Worm (Caenorhabditis elegans) whole organism, L4 larva: ENCODE data around the gene ttr-5.

Experiments
- D1046.2 ChIP-seq: fragments of 200-800 bp; sonication (Bioruptor generic); IDR thresholded peaks from 2 replicates; pipeline ENCODE4 v1.3.6; 2022; ENCODE audit warnings: missing genetic modification characterization, missing compliant biosample characterization
- F26F4.8 ChIP-seq: fragments of 200-800 bp; sonication (Bioruptor generic); conservative IDR thresholded peaks from 2 replicates; pipeline ENCODE4 v1.3.6; 2022; ENCODE audit warnings: missing genetic modification characterization, missing compliant biosample characterization
- F37D6.2 ChIP-seq: sonication (generic microtip); optimal IDR thresholded peaks from 2 replicates; lab custom pipeline; 2016; ENCODE audit warnings: mild to moderate bottlenecking, missing genetic modification characterization, missing compliant biosample characterization
- R02D3.7 ChIP-seq: fragments of 150-350 bp; sonication (generic microtip); optimal IDR thresholded peaks from 3 replicates; lab custom pipeline; 2014; ENCODE audit warnings: missing biosample characterization, missing genetic modification characterization
- Y48G9A.11 ChIP-seq: fragments of 200-800 bp; sonication (Bioruptor generic); IDR thresholded peaks from 2 replicates; pipeline ENCODE4 v1.3.6; 2022; ENCODE audit warnings: missing genetic modification reagents, missing genetic modification characterization, missing compliant biosample characterization
- ZK337.2 ChIP-seq: fragments of 200-800 bp; sonication (Bioruptor generic); IDR thresholded peaks from 2 replicates; pipeline ENCODE4 v1.3.6; 2022; ENCODE audit warnings: missing genetic modification reagents, missing genetic modification characterization, missing compliant biosample characterization
- ZK546.5 ChIP-seq, 2 experiments: sonication (generic microtip); optimal IDR thresholded peaks; 2 replicates each; lab custom pipeline; 2017; ENCODE audit warnings: missing biosample characterization in 2 of 2, missing genetic modification characterization in 2 of 2
- aha-1 ChIP-seq: fragments of 150-350 bp; peaks from one replicate; lab custom pipeline; 2014; ENCODE audit warnings: missing biosample characterization, missing genetic modification characterization
- ceh-20 ChIP-seq: fragments of 200-800 bp; sonication (Bioruptor generic); IDR thresholded peaks from 2 replicates; pipeline ENCODE4 v1.3.6; 2022; ENCODE audit warnings: missing genetic modification reagents, missing genetic modification characterization, missing compliant biosample characterization
- ceh-28 ChIP-seq: fragments of 150-350 bp; optimal IDR thresholded peaks from 2 replicates; lab custom pipeline; 2014; ENCODE audit warnings: missing biosample characterization, missing genetic modification reagents, missing genetic modification characterization
- ceh-32 ChIP-seq: sonication (generic microtip); optimal IDR thresholded peaks from 2 replicates; lab custom pipeline; 2016; ENCODE audit warnings: mild to moderate bottlenecking, missing genetic modification characterization, missing compliant biosample characterization; ENCODE audit not compliant: poor library complexity
- ceh-44 ChIP-seq: fragments of 200-800 bp; sonication (Bioruptor generic); IDR thresholded peaks from 2 replicates; pipeline ENCODE4 v1.3.6; 2022; ENCODE audit warnings: missing genetic modification reagents, missing genetic modification characterization, missing compliant biosample characterization
- ceh-62 ChIP-seq: sonication (generic microtip); optimal IDR thresholded peaks from 2 replicates; lab custom pipeline; 2017; ENCODE audit warnings: missing biosample characterization, missing genetic modification characterization
- ceh-82 ChIP-seq: sonication (generic microtip); optimal IDR thresholded peaks from 2 replicates; lab custom pipeline; 2017; ENCODE audit warnings: missing biosample characterization, missing genetic modification characterization
- ces-1 ChIP-seq: fragments of 150-350 bp; sonication (generic microtip); optimal IDR thresholded peaks from 4 replicates; lab custom pipeline; 2014; ENCODE audit warnings: missing biosample characterization, missing genetic modification reagents, missing genetic modification characterization
- cey-2 ChIP-seq: sonication (generic microtip); optimal IDR thresholded peaks from 3 replicates; lab custom pipeline; 2017; ENCODE audit warnings: missing genetic modification characterization, mild to moderate bottlenecking, missing compliant biosample characterization, antibody characterized with exemption, borderline replicate concordance; ENCODE audit not compliant: insufficient read depth
- daf-16 ChIP-seq, 3 experiments: sonication (generic microtip); optimal IDR thresholded peaks; 2 replicates each; lab custom pipeline; 2016 to 2017; ENCODE audit warnings: missing genetic modification characterization in 3 of 3, missing genetic modification reagents in 3 of 3, mild to moderate bottlenecking in 2 of 3, missing compliant biosample characterization in 2 of 3, missing biosample characterization in 1 of 3, moderate library complexity in 1 of 3
- dmd-9 ChIP-seq: fragments of 200-800 bp; sonication (Bioruptor generic); IDR thresholded peaks from 2 replicates; pipeline ENCODE4 v1.3.6; 2022; ENCODE audit warnings: missing genetic modification reagents, missing genetic modification characterization, missing compliant biosample characterization
- dpl-1 ChIP-seq: fragments of 150-350 bp; optimal IDR thresholded peaks from 2 replicates; lab custom pipeline; 2014; ENCODE audit warnings: missing biosample characterization, missing genetic modification reagents, missing genetic modification characterization
- egl-27 ChIP-seq: sonication (generic microtip); optimal IDR thresholded peaks from 3 replicates; lab custom pipeline; 2017; ENCODE audit warnings: missing biosample characterization, missing genetic modification reagents, missing genetic modification characterization
- egl-43 ChIP-seq: fragments of 200-800 bp; sonication (Bioruptor generic); IDR thresholded peaks from 2 replicates; pipeline ENCODE4 v1.3.6; 2022; ENCODE audit warnings: missing genetic modification reagents, missing genetic modification characterization, missing compliant biosample characterization
- gei-8 ChIP-seq: fragments of 200-800 bp; sonication (Bioruptor generic); optimal IDR thresholded peaks from 2 replicates; lab custom pipeline; 2018; ENCODE audit warnings: mild to moderate bottlenecking, missing genetic modification characterization, missing compliant biosample characterization
- hlh-11 ChIP-seq: fragments of 200-800 bp; sonication (Bioruptor generic); optimal IDR thresholded peaks from 2 replicates; lab custom pipeline; 2018; ENCODE audit warnings: mild to moderate bottlenecking, missing genetic modification characterization, missing compliant biosample characterization
- hlh-30 ChIP-seq: sonication (generic microtip); optimal IDR thresholded peaks from 2 replicates; lab custom pipeline; 2017; ENCODE audit warnings: antibody characterized with exemption, mild to moderate bottlenecking, missing genetic modification characterization, missing compliant biosample characterization; ENCODE audit not compliant: insufficient read depth
- lim-7 ChIP-seq: fragments of 200-800 bp; sonication (Bioruptor generic); IDR thresholded peaks from 2 replicates; pipeline ENCODE4 v1.3.6; 2022; ENCODE audit warnings: missing genetic modification characterization, missing compliant biosample characterization
- lin-13 ChIP-seq: fragments of 150-350 bp; optimal IDR thresholded peaks from 2 replicates; lab custom pipeline; 2014; ENCODE audit warnings: missing biosample characterization, missing genetic modification reagents, missing genetic modification characterization
- lin-15B ChIP-seq: fragments of 150-350 bp; sonication (generic microtip); optimal IDR thresholded peaks from 3 replicates; lab custom pipeline; 2014; ENCODE audit warnings: missing biosample characterization, missing genetic modification characterization
- lin-29 ChIP-seq: fragments of 200-800 bp; sonication (Bioruptor generic); IDR thresholded peaks from 2 replicates; pipeline ENCODE4 v1.3.6; 2022; ENCODE audit warnings: missing genetic modification reagents, missing genetic modification characterization, missing compliant biosample characterization
- lin-38 ChIP-seq: fragments of 200-800 bp; sonication (Bioruptor generic); IDR thresholded peaks from 2 replicates; pipeline ENCODE4 v1.3.6; 2022; ENCODE audit warnings: missing genetic modification reagents, missing genetic modification characterization, missing compliant biosample characterization
- lin-39 ChIP-seq: fragments of 150-350 bp; optimal IDR thresholded peaks from 2 replicates; lab custom pipeline; 2014; ENCODE audit warnings: missing biosample characterization, missing genetic modification reagents, missing genetic modification characterization
- lir-3 ChIP-seq: sonication (generic microtip); optimal IDR thresholded peaks from 2 replicates; lab custom pipeline; 2016; ENCODE audit warnings: mild to moderate bottlenecking, missing genetic modification characterization, missing compliant biosample characterization
- lsy-2 ChIP-seq, 2 experiments: fragments of 150-350 bp in 1 of 2; sonication (generic microtip) in 1 of 2; optimal IDR thresholded peaks; 2 replicates each; lab custom pipeline; 2014 to 2017; ENCODE audit warnings: missing biosample characterization in 2 of 2, missing genetic modification characterization in 2 of 2
- madf-9 ChIP-seq: fragments of 200-800 bp; sonication (Bioruptor generic); conservative IDR thresholded peaks from 2 replicates; pipeline ENCODE4 v1.3.6; 2022; ENCODE audit warnings: missing genetic modification reagents, missing genetic modification characterization, missing compliant biosample characterization
- mdl-1 ChIP-seq, 2 experiments: fragments of 150-350 bp in 1 of 2; sonication (generic microtip) in 1 of 2; optimal IDR thresholded peaks; 2 replicates each; lab custom pipeline; 2014 to 2017; ENCODE audit warnings: missing biosample characterization in 2 of 2, missing genetic modification characterization in 2 of 2
- mep-1 ChIP-seq: fragments of 150-350 bp; sonication (generic microtip); optimal IDR thresholded peaks from 3 replicates; lab custom pipeline; 2014; ENCODE audit warnings: missing biosample characterization, missing genetic modification characterization
- mes-2 ChIP-seq: sonication (generic microtip); optimal IDR thresholded peaks from 2 replicates; lab custom pipeline; 2016; ENCODE audit warnings: missing genotype, mild to moderate bottlenecking, missing genetic modification characterization, missing compliant biosample characterization; ENCODE audit not compliant: poor library complexity, severe bottlenecking
- nhr-102 ChIP-seq: sonication (generic microtip); optimal IDR thresholded peaks from 2 replicates; lab custom pipeline; 2016; ENCODE audit warnings: mild to moderate bottlenecking, missing genetic modification characterization, moderate library complexity, missing compliant biosample characterization
- nhr-11 ChIP-seq: fragments of 150-350 bp; optimal IDR thresholded peaks from 2 replicates; lab custom pipeline; 2014; ENCODE audit warnings: missing biosample characterization, missing genetic modification characterization
- nhr-28 ChIP-seq: fragments of 150-350 bp; optimal IDR thresholded peaks from 2 replicates; lab custom pipeline; 2014; ENCODE audit warnings: missing biosample characterization, missing genetic modification characterization
- nhr-6 ChIP-seq: fragments of 150-350 bp; optimal IDR thresholded peaks from 2 replicates; lab custom pipeline; 2014; ENCODE audit warnings: missing biosample characterization, missing genetic modification characterization
- pha-4 ChIP-seq, 2 experiments: fragments of 150-350 bp in 1 of 2; fragments of 200-800 bp in 1 of 2; sonication (Bioruptor generic) in 1 of 2; IDR thresholded peaks in 1 of 2; optimal IDR thresholded peaks in 1 of 2; 2 replicates each; pipeline versions ENCODE4 v1.3.6 to Lab custom; 2014 to 2022; ENCODE audit warnings: missing genetic modification characterization in 2 of 2, missing genetic modification reagents in 2 of 2, missing biosample characterization in 1 of 2, missing compliant biosample characterization in 1 of 2
- rbr-2 ChIP-seq: sonication (generic microtip); optimal IDR thresholded peaks from 2 replicates; lab custom pipeline; 2016; ENCODE audit warnings: missing genotype, missing genetic modification characterization, missing compliant biosample characterization
- saeg-2 ChIP-seq: fragments of 200-800 bp; sonication (Bioruptor generic); IDR thresholded peaks from 2 replicates; pipeline ENCODE4 v1.3.6; 2022; ENCODE audit warnings: missing genetic modification reagents, missing genetic modification characterization, missing compliant biosample characterization
- snpc-4 ChIP-seq: fragments of 150-350 bp; optimal IDR thresholded peaks from 2 replicates; lab custom pipeline; 2014; ENCODE audit warnings: missing biosample characterization, missing genetic modification characterization
- unc-62 ChIP-seq, 3 experiments: fragments of 150-350 bp in 1 of 3; sonication (generic microtip); optimal IDR thresholded peaks in 2 of 3; peaks in 1 of 3; 1 replicate in 1 of 3; 2 replicates in 2 of 3; lab custom pipeline; 2014 to 2017; ENCODE audit warnings: missing biosample characterization in 3 of 3, missing genetic modification characterization in 3 of 3, missing genetic modification reagents in 3 of 3, missing genotype in 1 of 3
- vab-7 ChIP-seq: fragments of 200-800 bp; sonication (Bioruptor generic); IDR thresholded peaks from 2 replicates; pipeline ENCODE4 v1.3.6; 2022; ENCODE audit warnings: missing genetic modification reagents, missing genetic modification characterization, missing compliant biosample characterization
- zag-1 ChIP-seq: fragments of 150-350 bp; optimal IDR thresholded peaks from 2 replicates; lab custom pipeline; 2014; ENCODE audit warnings: missing biosample characterization, missing genetic modification characterization
- zfp-3 ChIP-seq: fragments of 200-800 bp; sonication (Bioruptor generic); conservative IDR thresholded peaks from 2 replicates; pipeline ENCODE4 v1.3.6; 2022; ENCODE audit warnings: missing genetic modification reagents, missing genetic modification characterization, missing compliant biosample characterization
- zip-11 ChIP-seq: fragments of 200-800 bp; sonication (Bioruptor generic); IDR thresholded peaks from 2 replicates; pipeline ENCODE4 v1.3.6; 2022; ENCODE audit warnings: missing genetic modification characterization, missing compliant biosample characterization
- zip-2 ChIP-seq: fragments of 150-350 bp; optimal IDR thresholded peaks from 2 replicates; lab custom pipeline; 2014; ENCODE audit warnings: missing biosample characterization, missing genetic modification characterization
- ztf-11 ChIP-seq: fragments of 150-350 bp; optimal IDR thresholded peaks from 2 replicates; lab custom pipeline; 2014; ENCODE audit warnings: missing biosample characterization, missing genetic modification characterization

Gene ttr-5

ce11 chrIII:9289815-9290214, 40.3 kb upstream of the ttr-5 start (continued):
- no peak for TF ChIP-seq lin-13 (GFP tag; lab: Kevin White, UChicago)
- TF ChIP-seq ceh-82 (tag; lab: Kevin White, UChicago), result no peak
- TF ChIP-seq unc-62 (GFP tag; optimal IDR thresholded peaks at IDR 0.05 in 1 of 2; lab: Kevin White, UChicago), result peak in 1 of 2 experiments; percentile 94
- TF ChIP-seq unc-62 (tag; optimal IDR thresholded peaks at IDR 0.05; lab: Kevin White, UChicago), result no peak
- no peak for TF ChIP-seq nhr-11
- TF ChIP-seq rbr-2 (tag; lab: Kevin White, UChicago), result no peak
- TF ChIP-seq nhr-102 (tag; lab: Kevin White, UChicago), result peak; percentile 47
- TF ChIP-seq daf-16 (GFP tag; optimal IDR thresholded peaks at IDR 0.05; lab: Kevin White, UChicago), result no peak
- TF ChIP-seq daf-16 (tag; optimal IDR thresholded peaks at IDR 0.05; lab: Kevin White, UChicago), result peak; percentile 76
- no peak for TF ChIP-seq madf-9 (GFP tag; lab: Robert Waterston, UW)
- TF ChIP-seq cey-2, result no peak
- TF ChIP-seq lim-7 (GFP tag; lab: Robert Waterston, UW), result no peak
- TF ChIP-seq saeg-2, result no peak
- TF ChIP-seq lin-39 (tag; lab: Kevin White, UChicago), result no peak
- no peak for TF ChIP-seq mep-1 (tag; lab: Kevin White, UChicago)
- TF ChIP-seq lin-29 (GFP tag; lab: Robert Waterston, UW), result no peak
- TF ChIP-seq ces-1 (GFP tag; lab: Kevin White, UChicago), result no peak
- TF ChIP-seq gei-8 (GFP tag; lab: Kevin White, UChicago), result no peak
- no peak for TF ChIP-seq lsy-2 (tag; optimal IDR thresholded peaks at IDR 0.05; lab: Kevin White, UChicago)
- no peak for TF ChIP-seq ceh-32 (tag; lab: Kevin White, UChicago)
- no peak for TF ChIP-seq pha-4 (GFP tag; IDR thresholded peaks at IDR 0.05; lab: Robert Waterston, UW)
- TF ChIP-seq pha-4 (tag; optimal IDR thresholded peaks at IDR 0.05; lab: Kevin White, UChicago), result no peak
- peak in 1 of 2 experiments; percentile 7 for TF ChIP-seq mdl-1 (tag; optimal IDR thresholded peaks at IDR 0.05; lab: Kevin White, UChicago)
- TF ChIP-seq nhr-6 (tag; lab: Kevin White, UChicago), result no peak
- TF ChIP-seq aha-1, result no peak
- no peak for TF ChIP-seq ZK337.2
- TF ChIP-seq F26F4.8 (GFP tag; lab: Robert Waterston, UW), result no peak
- TF ChIP-seq hlh-30, result peak; percentile 46
- no peak for TF ChIP-seq ceh-20
- TF ChIP-seq zip-11, result no peak
- no peak for TF ChIP-seq ceh-62 (tag; lab: Kevin White, UChicago)
- TF ChIP-seq dmd-9 (GFP tag; lab: Robert Waterston, UW), result no peak
- TF ChIP-seq ztf-11 (tag; lab: Kevin White, UChicago), result no peak
- no peak for TF ChIP-seq Y48G9A.11 (GFP tag; lab: Robert Waterston, UW)
- TF ChIP-seq ceh-28 (tag; lab: Kevin White, UChicago), result no peak
- TF ChIP-seq mes-2 (tag; lab: Kevin White, UChicago), result no peak
- TF ChIP-seq egl-27 (tag; lab: Kevin White, UChicago), result no peak
- no peak for TF ChIP-seq vab-7 (GFP tag; lab: Robert Waterston, UW)
- no peak for TF ChIP-seq zip-2 (tag; lab: Kevin White, UChicago)
- no peak for TF ChIP-seq lin-15B (tag; lab: Kevin White, UChicago)
- TF ChIP-seq ceh-44, result no peak
- TF ChIP-seq hlh-11 (tag; lab: Kevin White, UChicago), result peak; percentile 94
- no peak for TF ChIP-seq ZK546.5 (tag; optimal IDR thresholded peaks at IDR 0.05; lab: Kevin White, UChicago)
- no peak for TF ChIP-seq lir-3
- TF ChIP-seq nhr-28 (tag; lab: Kevin White, UChicago), result peak; percentile 88
- TF ChIP-seq snpc-4, result no peak
- TF ChIP-seq R02D3.7, result no peak
- TF ChIP-seq D1046.2 (GFP tag; lab: Robert Waterston, UW), result no peak
- no peak for TF ChIP-seq lin-38 (GFP tag; lab: Robert Waterston, UW)
- TF ChIP-seq zag-1 (tag; lab: Kevin White, UChicago), result no peak
- no peak for TF ChIP-seq F37D6.2 (tag; lab: Kevin White, UChicago)
- no peak for TF ChIP-seq dpl-1 (GFP tag; lab: Kevin White, UChicago)
- no peak for TF ChIP-seq zfp-3 (GFP tag; lab: Robert Waterston, UW)
- TF ChIP-seq egl-43 (GFP tag; lab: Robert Waterston, UW), result no peak
